Fruit fly (Drosophila melanogaster): ENCODE data around the gene Ccp84Ag.
A peak's percentile ranks its signal among the peaks of the same experiment; 100 is the strongest.

The Ccp84Ag gene

DNA sequence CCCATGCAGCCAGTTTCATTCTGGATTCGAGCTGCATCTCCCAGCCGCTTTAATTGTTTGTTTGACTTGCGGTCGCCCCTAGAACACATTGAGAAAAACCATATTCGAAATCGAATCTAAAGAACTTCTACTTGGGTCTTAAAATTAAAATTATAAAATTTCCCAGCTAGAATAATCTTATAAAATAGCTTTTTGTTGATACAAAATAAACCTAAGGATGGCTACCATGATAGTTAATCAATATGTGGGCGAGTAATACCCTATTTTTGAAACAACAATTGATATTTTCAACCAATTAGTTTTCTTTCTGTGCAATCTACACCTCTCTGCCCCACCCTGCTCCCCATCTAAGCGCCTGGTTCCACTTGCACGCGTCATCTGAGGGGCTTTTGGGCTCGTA is 12.0 kb upstream of the Ccp84Ag start:
- TF ChIP-seq CG11617 (GFP tag; optimal IDR thresholded peaks at IDR 0.05) (no peak), kay (GFP tag; ENCODE audit: borderline replicate concordance) (no peak), Clk (GFP tag; optimal IDR thresholded peaks at IDR 0.05) (no peak), pad (GFP tag; optimal IDR thresholded peaks at IDR 0.05) (no peak), Crg-1 (GFP tag; optimal IDR thresholded peaks at IDR 0.05) (no peak), CG14711 (tag; optimal IDR thresholded peaks at IDR 0.05) (no peak), CG12768 (GFP tag; optimal IDR thresholded peaks at IDR 0.05) (no peak), CG33017 (tag; optimal IDR thresholded peaks at IDR 0.05) (no peak)

DNA sequence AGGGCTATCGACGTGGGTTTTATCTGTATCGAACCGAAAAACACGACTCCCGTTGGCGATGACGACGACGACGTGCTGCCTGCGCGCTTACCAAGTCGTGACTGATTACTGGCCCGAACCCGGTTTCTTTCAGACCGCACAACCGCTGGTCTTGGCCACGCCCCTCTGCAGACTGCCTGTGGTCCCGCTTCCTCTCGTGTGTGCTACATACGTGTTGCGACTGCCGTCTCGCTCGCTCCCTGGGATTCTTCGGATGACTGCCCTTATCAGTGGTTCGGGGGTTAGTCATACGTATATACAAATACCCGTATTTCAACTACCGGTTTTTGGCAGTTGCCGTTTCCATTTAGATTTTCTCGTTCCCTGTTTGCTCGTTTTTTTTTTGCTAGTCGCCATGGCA is 8.0 kb upstream of the Ccp84Ag start, which contains the start of gene lab:
Gene lab, minus strand, starts transcription at position 111 of the 400 bp plus-strand sequence.
- TF ChIP-seq cnc (optimal IDR thresholded peaks at IDR 0.05) (no peak), Mnt (GFP tag; optimal IDR thresholded peaks at IDR 0.05) (no peak), kay (GFP tag; ENCODE audit: borderline replicate concordance) (no peak)

DNA sequence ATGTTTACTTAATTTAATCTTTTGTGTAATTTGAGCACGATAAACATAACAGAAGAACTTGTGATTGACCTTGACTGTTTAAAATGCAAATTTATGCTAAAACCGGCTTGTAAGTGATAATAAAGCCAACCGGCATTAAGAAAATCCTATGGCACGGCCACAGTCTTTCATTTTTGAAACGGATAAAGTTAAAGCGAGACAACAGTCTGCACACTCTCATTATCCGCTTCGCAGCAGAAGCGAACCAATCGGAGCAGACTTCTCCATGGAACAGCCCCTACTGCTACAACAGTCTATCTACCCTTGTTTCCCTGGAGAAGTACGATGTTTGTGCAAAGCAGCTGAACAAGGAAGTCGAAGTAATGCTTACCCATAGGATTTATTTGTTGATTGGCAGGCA is 3.4 kb upstream of the Ccp84Ag start:
- TF ChIP-seq CG12768 (GFP tag; optimal IDR thresholded peaks at IDR 0.05) = no peak
- TF ChIP-seq CG7045 (GFP tag; optimal IDR thresholded peaks at IDR 0.05) = no peak
- TF ChIP-seq CG33017 (tag; optimal IDR thresholded peaks at IDR 0.05) = no peak
- no peak for TF ChIP-seq cnc (optimal IDR thresholded peaks at IDR 0.05)
- no peak for TF ChIP-seq CG1620 (GFP tag; optimal IDR thresholded peaks at IDR 0.05)
- TF ChIP-seq CG14711 (tag; optimal IDR thresholded peaks at IDR 0.05) = no peak
- TF ChIP-seq pad (GFP tag; optimal IDR thresholded peaks at IDR 0.05) = peak; percentile 44
- no peak for TF ChIP-seq CG11617 (GFP tag; optimal IDR thresholded peaks at IDR 0.05)

DNA sequence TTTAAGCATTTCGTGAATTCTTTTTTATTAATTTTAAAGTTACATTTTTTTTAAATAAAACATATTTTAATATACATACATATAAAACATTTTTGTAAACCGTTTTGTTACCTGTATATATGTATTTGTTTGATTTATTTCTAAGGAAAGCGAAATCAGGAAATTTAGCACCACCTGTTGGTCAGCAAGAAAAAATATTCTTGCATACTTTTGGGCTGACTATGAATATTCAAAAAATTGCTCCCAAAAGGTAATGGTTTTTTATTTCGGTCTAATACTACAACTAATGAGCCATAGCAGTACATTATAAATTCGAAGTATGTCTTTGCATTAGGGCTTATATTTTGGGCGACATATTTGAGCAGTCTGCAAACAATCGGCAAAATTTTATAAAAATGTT is 2.9 kb upstream of the Ccp84Ag start:
- no peak for TF ChIP-seq cic (GFP tag; optimal IDR thresholded peaks at IDR 0.05)
- TF ChIP-seq kay (GFP tag; ENCODE audit: borderline replicate concordance) = peak; percentile 7
- no peak for TF ChIP-seq toe (GFP tag; optimal IDR thresholded peaks at IDR 0.05)

DNA sequence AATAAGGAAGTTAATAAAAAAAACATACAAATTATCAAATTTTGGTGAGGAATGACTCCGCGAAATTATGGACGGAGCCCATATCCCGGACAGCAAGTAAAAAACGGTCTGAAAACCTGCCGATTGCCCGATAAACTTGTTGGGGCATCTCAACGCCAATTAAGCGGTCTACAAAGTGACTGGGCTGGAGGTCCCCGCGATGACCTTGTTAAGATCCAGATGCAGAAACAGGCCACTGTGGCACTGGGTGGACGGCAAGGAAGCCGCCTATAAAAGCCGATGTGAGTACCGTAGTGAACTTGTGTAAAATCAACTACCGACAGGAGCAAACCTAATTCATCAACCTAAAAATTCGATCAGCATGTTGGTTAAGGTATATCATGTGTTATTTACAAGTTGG is 2.4 kb upstream of the Ccp84Ag start, which contains the start of gene Edg84A:
Gene Edg84A, plus strand, starts transcription at position 301 of the 400 bp plus-strand sequence.
- TF ChIP-seq cic (GFP tag; optimal IDR thresholded peaks at IDR 0.05) (no peak), CG33017 (tag; optimal IDR thresholded peaks at IDR 0.05) (no peak)

DNA sequence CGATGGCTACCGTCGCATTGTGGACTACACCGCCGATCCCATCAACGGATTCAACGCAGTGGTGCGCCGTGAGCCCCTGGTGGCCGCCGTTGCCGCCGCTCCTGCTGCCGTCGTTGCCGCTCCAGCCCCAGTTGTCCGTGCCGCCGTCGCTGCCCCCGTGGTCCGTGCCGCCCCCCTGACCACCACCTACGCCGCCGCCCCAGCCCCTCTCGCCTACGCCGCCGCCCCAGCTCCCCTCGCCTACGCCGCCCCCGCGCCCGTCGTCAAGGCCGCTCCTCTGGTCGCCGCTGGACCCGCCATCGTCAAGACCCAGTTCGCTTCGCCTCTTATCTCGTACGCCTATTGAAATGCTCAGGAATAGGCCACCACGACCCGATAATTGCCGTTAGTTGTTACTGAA is 691 bp downstream of the Ccp84Ag start:
- TF ChIP-seq CG33017 (tag; optimal IDR thresholded peaks at IDR 0.05) (no peak), cnc (optimal IDR thresholded peaks at IDR 0.05) (no peak), Clk (GFP tag; optimal IDR thresholded peaks at IDR 0.05) (no peak), Crg-1 (GFP tag; optimal IDR thresholded peaks at IDR 0.05) (no peak), cic (GFP tag; optimal IDR thresholded peaks at IDR 0.05) (no peak), bab1 (GFP tag; optimal IDR thresholded peaks at IDR 0.05) (no peak), kay (GFP tag; ENCODE audit: borderline replicate concordance) (no peak), CG11617 (GFP tag; optimal IDR thresholded peaks at IDR 0.05) (no peak), CG7045 (GFP tag; optimal IDR thresholded peaks at IDR 0.05) (no peak), CG5204 (GFP tag; optimal IDR thresholded peaks at IDR 0.05) (no peak), ovo (GFP tag; optimal IDR thresholded peaks at IDR 0.05) (no peak), pad (GFP tag; optimal IDR thresholded peaks at IDR 0.05) (no peak), CG12768 (GFP tag; optimal IDR thresholded peaks at IDR 0.05) (no peak), CG1620 (GFP tag; optimal IDR thresholded peaks at IDR 0.05) (no peak), CG14711 (tag; optimal IDR thresholded peaks at IDR 0.05) (no peak), Mnt (GFP tag; optimal IDR thresholded peaks at IDR 0.05) (no peak)

DNA sequence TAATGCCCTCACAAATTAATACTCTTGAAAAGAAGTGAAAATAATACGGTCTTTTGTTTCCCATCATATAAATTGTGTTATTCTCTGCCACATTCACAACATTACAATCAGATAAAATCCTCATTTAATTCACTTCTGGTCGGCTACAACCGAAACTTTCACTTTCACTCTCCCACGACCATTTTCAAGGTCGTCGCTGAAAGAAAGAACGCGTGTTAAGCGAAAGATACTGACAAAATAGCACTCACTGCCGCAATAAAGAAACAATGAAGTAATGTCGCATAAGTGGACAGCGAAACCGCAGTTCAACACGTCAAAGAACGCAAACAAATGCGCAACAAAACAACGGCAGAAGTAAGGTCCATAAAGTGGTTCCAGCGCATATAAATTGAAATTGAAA is 1.6 kb downstream of the Ccp84Ag start:
- no peak for TF ChIP-seq Clk (GFP tag; optimal IDR thresholded peaks at IDR 0.05)
- TF ChIP-seq toe (GFP tag; optimal IDR thresholded peaks at IDR 0.05) = no peak
- no peak for TF ChIP-seq CG11617 (GFP tag; optimal IDR thresholded peaks at IDR 0.05)
- TF ChIP-seq ovo (GFP tag; optimal IDR thresholded peaks at IDR 0.05) = no peak
- TF ChIP-seq CG1620 (GFP tag; optimal IDR thresholded peaks at IDR 0.05) = no peak
- no peak for TF ChIP-seq bab1 (GFP tag; optimal IDR thresholded peaks at IDR 0.05)
- no peak for TF ChIP-seq pad (GFP tag; optimal IDR thresholded peaks at IDR 0.05)
- no peak for TF ChIP-seq cic (GFP tag; optimal IDR thresholded peaks at IDR 0.05)
- no peak for TF ChIP-seq CG7045 (GFP tag; optimal IDR thresholded peaks at IDR 0.05)
- no peak for TF ChIP-seq cnc (optimal IDR thresholded peaks at IDR 0.05)
- no peak for TF ChIP-seq CG14711 (tag; optimal IDR thresholded peaks at IDR 0.05)

DNA sequence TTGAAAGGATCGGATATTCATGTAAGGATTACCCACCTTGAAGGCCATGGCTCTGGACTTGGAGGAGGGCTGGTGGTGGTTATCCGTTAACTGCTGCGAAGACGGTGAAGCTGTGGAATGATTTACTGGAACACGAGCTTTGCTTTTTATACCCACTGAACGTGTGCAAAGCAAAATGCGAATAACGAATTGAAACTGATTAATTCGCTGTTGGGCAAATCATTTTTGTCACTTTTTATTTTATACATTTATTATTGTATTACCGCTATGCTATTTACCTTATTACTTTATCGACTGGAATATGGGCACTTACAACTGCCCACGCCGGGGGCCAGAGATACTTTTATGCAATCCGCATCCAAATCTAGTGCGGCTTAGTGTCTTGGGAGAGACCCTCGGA is 3.6 kb downstream of the Ccp84Ag start, which contains the start of gene Ccp84Af:
Gene Ccp84Af, minus strand, starts transcription at position 101 of the 400 bp plus-strand sequence.
- TF ChIP-seq cnc (optimal IDR thresholded peaks at IDR 0.05) = no peak
- no peak for TF ChIP-seq CG14711 (tag; optimal IDR thresholded peaks at IDR 0.05)
- no peak for TF ChIP-seq Crg-1 (GFP tag; optimal IDR thresholded peaks at IDR 0.05)
- TF ChIP-seq Hr96 (GFP tag; optimal IDR thresholded peaks at IDR 0.05) = no peak
- TF ChIP-seq CG33017 (tag; optimal IDR thresholded peaks at IDR 0.05) = no peak
- no peak for TF ChIP-seq Clk (GFP tag; optimal IDR thresholded peaks at IDR 0.05)
- no peak for TF ChIP-seq pad (GFP tag; optimal IDR thresholded peaks at IDR 0.05)
- no peak for TF ChIP-seq tj (GFP tag; optimal IDR thresholded peaks at IDR 0.05)
- no peak for TF ChIP-seq CG7045 (GFP tag; optimal IDR thresholded peaks at IDR 0.05)
- TF ChIP-seq CG1620 (GFP tag; optimal IDR thresholded peaks at IDR 0.05) = no peak
- TF ChIP-seq Mnt (GFP tag; optimal IDR thresholded peaks at IDR 0.05) = no peak
- TF ChIP-seq ovo (GFP tag; optimal IDR thresholded peaks at IDR 0.05) = no peak
- TF ChIP-seq CG11617 (GFP tag; optimal IDR thresholded peaks at IDR 0.05) = no peak
- no peak for TF ChIP-seq toe (GFP tag; optimal IDR thresholded peaks at IDR 0.05)
- no peak for TF ChIP-seq bab1 (GFP tag; optimal IDR thresholded peaks at IDR 0.05)
- TF ChIP-seq cic (GFP tag; optimal IDR thresholded peaks at IDR 0.05) = no peak
- TF ChIP-seq kay (GFP tag; ENCODE audit: borderline replicate concordance) = no peak
- TF ChIP-seq CG5204 (GFP tag; optimal IDR thresholded peaks at IDR 0.05) = no peak
